Fruit fly (Drosophila melanogaster) whole organism, adult: ENCODE measurements around the gene CG3436.

Experiments
- CG11617 ChIP-seq: fragments of 200-800 bp; sonication (Bioruptor generic); optimal IDR thresholded peaks from 2 replicates; lab custom pipeline; 2017; ENCODE audit warnings: mild to moderate bottlenecking, missing biosample characterization, missing genetic modification reagents, missing genetic modification characterization
- CG5204 ChIP-seq: fragments of 200-800 bp; sonication (Bioruptor generic); optimal IDR thresholded peaks from 2 replicates; lab custom pipeline; 2016; ENCODE audit warnings: missing biosample characterization, missing genetic modification characterization
- CG7101 ChIP-seq: fragments of 200-800 bp; sonication (Bioruptor generic); optimal IDR thresholded peaks from 2 replicates; lab custom pipeline; 2018; ENCODE audit warnings: missing biosample characterization, mild to moderate bottlenecking, missing genetic modification characterization, moderate library complexity
- Mnt ChIP-seq: fragments of 200-800 bp; sonication (Bioruptor generic); optimal IDR thresholded peaks from 2 replicates; lab custom pipeline; 2016; ENCODE audit warnings: missing biosample characterization, mild to moderate bottlenecking, missing genetic modification characterization
- cnc ChIP-seq, 2 experiments: fragments of >200 bp; optimal IDR thresholded peaks; 2 replicates each; lab custom pipeline; 2017
- pad ChIP-seq: fragments of 200-800 bp; sonication (Bioruptor generic); optimal IDR thresholded peaks from 3 replicates; lab custom pipeline; 2017; ENCODE audit warnings: missing biosample characterization, missing genetic modification characterization, mild to moderate bottlenecking, moderate library complexity, missing genetic modification reagents

DNA sequence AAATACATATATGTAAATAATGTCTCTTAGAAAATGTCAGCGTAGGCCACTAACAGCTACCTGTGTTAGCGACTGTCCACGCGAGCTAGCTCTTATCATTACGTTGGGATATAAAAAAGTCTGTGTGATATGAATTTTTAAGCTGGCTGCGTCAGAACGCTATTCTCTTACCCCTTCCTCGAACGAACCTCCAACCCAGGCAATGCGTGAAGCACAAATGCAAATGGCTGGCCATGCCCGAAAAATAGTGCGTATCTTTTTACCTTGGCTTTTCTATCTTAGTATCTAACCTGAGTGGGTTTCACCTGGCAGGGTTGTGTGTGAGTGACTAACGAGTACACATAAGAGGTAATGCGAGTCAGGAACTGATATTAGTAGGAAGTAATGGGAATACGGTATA lies 7.4 kb downstream of the CG3436 start:
- TF ChIP-seq pad (GFP tag; lab: Kevin White, UChicago): no peak
- TF ChIP-seq CG5204 (GFP tag; lab: Kevin White, UChicago): no peak
- no peak for TF ChIP-seq Mnt (GFP tag; lab: Kevin White, UChicago)
- no peak for TF ChIP-seq CG7101 (tag; lab: Kevin White, UChicago)
- TF ChIP-seq CG11617 (GFP tag; lab: Kevin White, UChicago): no peak
- no peak for TF ChIP-seq cnc (optimal IDR thresholded peaks at IDR 0.05; lab: Kevin White, UChicago)
